Worm (Caenorhabditis elegans) whole organism, midembryonic: ENCODE data around the gene nsph-1.1.

Source experiments
- T22C8.4 ChIP-seq: fragments of 200-800 bp; sonication (Bioruptor generic); IDR thresholded peaks from 2 replicates; pipeline ENCODE4 v1.3.6; 2022; ENCODE audit warnings: missing genetic modification characterization, missing compliant biosample characterization
- cog-1 ChIP-seq: sonication (generic microtip); optimal IDR thresholded peaks from 2 replicates; lab custom pipeline; 2016; ENCODE audit warnings: missing genetic modification characterization, missing compliant biosample characterization
- flt-1 ChIP-seq: fragments of 200-800 bp; sonication (Bioruptor generic); IDR thresholded peaks from 2 replicates; pipeline ENCODE4 v1.3.6; 2022; ENCODE audit warnings: missing genetic modification characterization, missing compliant biosample characterization
- klf-2 ChIP-seq: fragments of 200-800 bp; sonication (Bioruptor generic); conservative IDR thresholded peaks from 2 replicates; pipeline ENCODE4 v1.3.6; 2022; ENCODE audit warnings: missing genetic modification reagents, missing genetic modification characterization, missing compliant biosample characterization
- med-1 ChIP-seq: sonication (generic microtip); optimal IDR thresholded peaks from 2 replicates; lab custom pipeline; 2017; ENCODE audit warnings: missing genetic modification characterization, mild to moderate bottlenecking, missing compliant biosample characterization, antibody characterized with exemption, missing genetic modification reagents; ENCODE audit not compliant: insufficient read depth
- ref-1 ChIP-seq: fragments of 200-800 bp; sonication (Bioruptor generic); conservative IDR thresholded peaks from 2 replicates; pipeline ENCODE4 v1.3.6; 2022; ENCODE audit warnings: missing genetic modification reagents, missing genetic modification characterization, missing compliant biosample characterization
- tab-1 ChIP-seq: fragments of 200-800 bp; sonication (Bioruptor generic); IDR thresholded peaks from 2 replicates; pipeline ENCODE4 v1.3.6; 2022; ENCODE audit warnings: missing genetic modification characterization, missing compliant biosample characterization
- ztf-23 ChIP-seq: fragments of 200-800 bp; sonication (Bioruptor generic); IDR thresholded peaks from 2 replicates; pipeline ENCODE4 v1.3.6; 2022; ENCODE audit warnings: missing genetic modification reagents, missing genetic modification characterization, missing compliant biosample characterization
- ztf-29 ChIP-seq: fragments of 200-800 bp; sonication (Bioruptor generic); IDR thresholded peaks from 2 replicates; pipeline ENCODE4 v1.3.6; 2022; ENCODE audit warnings: missing genetic modification reagents, missing genetic modification characterization, missing compliant biosample characterization

nsph-1.1 gene

ce11 chrII:8814231-8814630, 47.7 kb downstream of the nsph-1.1 start:
- no peak for TF ChIP-seq ref-1 (GFP tag; lab: Robert Waterston, UW)
- TF ChIP-seq med-1 (GFP tag; lab: Kevin White, UChicago): no peak
- TF ChIP-seq klf-2 (GFP tag; lab: Robert Waterston, UW): no peak
- no peak for TF ChIP-seq ztf-29 (GFP tag; lab: Robert Waterston, UW)
- no peak for TF ChIP-seq tab-1 (GFP tag; lab: Robert Waterston, UW)
- TF ChIP-seq ztf-23 (GFP tag; lab: Robert Waterston, UW): no peak
- no peak for TF ChIP-seq flt-1 (GFP tag; lab: Robert Waterston, UW)
- no peak for TF ChIP-seq T22C8.4
- no peak for TF ChIP-seq cog-1

DNA sequence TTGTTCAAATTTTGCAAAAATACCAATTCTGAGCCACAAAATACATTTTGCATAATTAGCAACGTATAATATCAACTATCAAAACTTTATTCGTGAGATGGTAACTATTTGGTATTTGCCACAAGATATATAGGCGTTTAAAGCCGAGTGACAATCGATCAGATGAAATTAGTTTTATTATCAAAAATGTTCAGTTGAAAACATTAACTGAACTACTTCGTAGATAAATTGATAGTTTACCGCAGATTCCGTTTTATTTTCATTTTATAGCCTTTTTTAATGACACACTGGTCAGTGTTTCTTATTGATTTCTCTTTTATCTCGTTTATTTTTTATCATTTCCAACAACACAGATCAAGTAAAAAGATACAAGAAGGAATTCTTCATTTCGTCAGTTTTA, 50.6 kb downstream of the nsph-1.1 start:
- TF ChIP-seq klf-2 (GFP tag; lab: Robert Waterston, UW): no peak
- TF ChIP-seq tab-1 (GFP tag; lab: Robert Waterston, UW): no peak
- no peak for TF ChIP-seq med-1 (GFP tag; lab: Kevin White, UChicago)
- no peak for TF ChIP-seq ref-1 (GFP tag; lab: Robert Waterston, UW)
- TF ChIP-seq flt-1 (GFP tag; lab: Robert Waterston, UW): no peak
- TF ChIP-seq ztf-29 (GFP tag; lab: Robert Waterston, UW): no peak
- no peak for TF ChIP-seq ztf-23 (GFP tag; lab: Robert Waterston, UW)
- no peak for TF ChIP-seq cog-1
- TF ChIP-seq T22C8.4: no peak

DNA sequence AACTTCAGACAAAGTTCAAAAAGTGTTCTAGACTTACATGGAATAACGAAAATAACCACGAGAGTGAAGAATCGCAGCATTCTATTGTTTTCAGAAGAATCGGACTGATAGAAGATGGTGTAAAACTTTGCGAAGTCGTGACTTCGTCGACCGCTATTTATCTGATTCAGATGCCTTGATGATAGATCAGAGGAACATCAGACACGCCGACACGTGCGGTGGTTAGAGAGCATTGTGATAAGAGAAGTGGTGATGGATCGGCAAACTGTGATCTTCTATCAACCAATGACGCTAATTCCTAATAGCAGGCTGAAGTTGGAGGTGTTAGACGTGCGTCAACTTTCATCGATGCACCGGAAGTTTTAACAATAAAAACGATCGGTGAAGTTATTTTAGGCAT, 51.7 kb downstream of the nsph-1.1 start:
- no peak for TF ChIP-seq cog-1
- TF ChIP-seq klf-2 (GFP tag; lab: Robert Waterston, UW): no peak
- no peak for TF ChIP-seq T22C8.4
- no peak for TF ChIP-seq tab-1 (GFP tag; lab: Robert Waterston, UW)
